Worm (Caenorhabditis elegans): Measurements from ENCODE around the gene tab-1.

ce11 chrII:6768014-6768413, 35.1 kb upstream of the tab-1 start, which contains the start of gene F41G3.18:
- TF ChIP-seq pqm-1 (tag; optimal IDR thresholded peaks at IDR 0.05) (no peak), ceh-9 (tag; optimal IDR thresholded peaks at IDR 0.05) (no peak), nhr-11 (tag; optimal IDR thresholded peaks at IDR 0.05) (no peak), F13H6.1 (tag; optimal IDR thresholded peaks at IDR 0.05) (no peak), pros-1 (tag; optimal IDR thresholded peaks at IDR 0.05) (no peak)

All from whole organism, late embryonic.